Worm (Caenorhabditis elegans): Measurements from ENCODE around the gene B0034.4.

Gene B0034.4

DNA sequence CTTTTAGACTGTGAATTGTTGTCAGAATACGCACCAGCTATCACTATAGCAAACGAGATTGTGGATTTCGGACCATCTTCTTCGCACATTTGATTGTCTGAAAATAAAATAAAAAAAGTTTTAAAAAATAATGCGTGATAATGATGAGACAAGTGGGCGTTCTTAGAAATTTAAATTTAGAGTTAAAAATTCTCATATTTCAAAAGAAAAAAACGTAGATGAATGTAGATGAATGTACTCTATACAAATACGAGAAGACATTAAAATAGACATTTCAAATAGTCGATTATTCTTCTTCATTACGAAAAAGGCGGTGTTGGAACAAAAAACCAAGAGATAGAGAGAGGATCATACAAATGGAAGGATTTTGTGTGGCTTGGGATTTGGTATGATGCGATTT lies 5.5 kb upstream of the B0034.4 start, which contains the start of gene B0034.5:
Gene B0034.5, minus strand, starts transcription at position 101 of the 400 bp plus-strand sequence.
- no peak for TF ChIP-seq blmp-1 (tag; optimal IDR thresholded peaks at IDR 0.05)
- no peak for TF ChIP-seq nhr-19 (GFP tag; conservative IDR thresholded peaks at IDR 0.05)
- no peak for TF ChIP-seq C16A3.4 (tag; optimal IDR thresholded peaks at IDR 0.05)
- no peak for TF ChIP-seq nhr-11 (tag; optimal IDR thresholded peaks at IDR 0.05)
- no peak for TF ChIP-seq tlp-1 (tag; optimal IDR thresholded peaks at IDR 0.05)
- TF ChIP-seq xbp-1 (tag; optimal IDR thresholded peaks at IDR 0.05), result no peak
- TF ChIP-seq elt-2 (tag; optimal IDR thresholded peaks at IDR 0.05), result no peak

DNA sequence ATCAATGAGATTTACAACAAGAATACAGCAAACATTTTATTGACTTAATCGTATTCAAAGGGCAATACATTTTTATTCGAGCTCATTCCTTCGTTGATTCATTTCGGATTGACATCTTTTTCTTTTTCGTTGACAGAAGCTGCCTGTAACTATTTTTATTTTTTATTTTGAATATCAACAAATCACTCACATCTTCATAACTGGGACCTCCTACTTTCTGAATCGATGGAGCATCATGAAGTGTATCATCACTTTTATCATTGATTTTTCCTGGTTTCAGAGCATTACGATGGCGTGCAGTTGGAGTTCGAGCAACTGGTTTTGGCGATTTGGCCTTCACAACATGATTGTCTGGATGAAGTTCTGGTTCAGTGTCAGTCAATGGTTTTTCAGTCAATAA lies 1.3 kb downstream of the B0034.4 start, which contains the start of gene B0034.1:
Gene B0034.1, plus strand, starts transcription at position 301 of the 400 bp plus-strand sequence.
- no peak for TF ChIP-seq egl-13 (tag; optimal IDR thresholded peaks at IDR 0.05)

DNA sequence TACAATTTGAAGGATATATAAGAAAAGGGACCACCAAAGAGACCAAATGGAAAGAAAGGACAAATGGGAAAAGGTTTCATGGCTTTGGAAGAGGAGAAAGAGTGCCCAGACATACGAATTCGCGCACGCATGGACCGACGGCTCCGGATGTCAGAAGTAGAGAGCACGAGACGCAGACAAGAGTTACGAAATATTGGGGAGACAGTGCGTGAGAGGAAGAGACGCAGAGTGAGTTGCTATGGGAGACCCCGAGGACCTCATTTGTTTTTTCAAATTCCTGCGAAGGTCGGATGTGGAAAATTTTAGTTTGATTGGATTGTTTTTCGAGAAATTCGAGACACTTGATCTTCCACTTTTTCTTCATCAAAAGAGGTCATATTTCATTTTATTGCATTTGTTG lies 2.7 kb downstream of the B0034.4 start:
- peak; percentile 13 for TF ChIP-seq fkh-10 (GFP tag; optimal IDR thresholded peaks at IDR 0.05)
- TF ChIP-seq elt-3 (tag; optimal IDR thresholded peaks at IDR 0.05), result no peak
- no peak for TF ChIP-seq blmp-1 (tag; optimal IDR thresholded peaks at IDR 0.05)
- peak; percentile 53 for TF ChIP-seq skn-1 (tag; optimal IDR thresholded peaks at IDR 0.05)
- peak; percentile 93 for TF ChIP-seq fkh-8 (tag; optimal IDR thresholded peaks at IDR 0.05)
- TF ChIP-seq C34B4.2 (tag; optimal IDR thresholded peaks at IDR 0.05), result no peak
- peak in 1 of 2 experiments; percentile 37 for TF ChIP-seq lsy-2 (tag; optimal IDR thresholded peaks at IDR 0.05)
- TF ChIP-seq dsc-1 (tag; optimal IDR thresholded peaks at IDR 0.05), result no peak
- TF ChIP-seq lin-15B (tag; optimal IDR thresholded peaks at IDR 0.05), result no peak
- no peak for TF ChIP-seq dpl-1 (GFP tag; optimal IDR thresholded peaks at IDR 0.05)
- TF ChIP-seq lin-35 (GFP tag; optimal IDR thresholded peaks at IDR 0.05), result peak in 1 of 2 experiments; percentile 5
- no peak for TF ChIP-seq mab-9 (GFP tag; IDR thresholded peaks at IDR 0.05)
- no peak for TF ChIP-seq nhr-11 (tag; optimal IDR thresholded peaks at IDR 0.05)
- peak; percentile 20 for TF ChIP-seq egl-13 (tag; optimal IDR thresholded peaks at IDR 0.05)
- TF ChIP-seq mef-2 (tag; optimal IDR thresholded peaks at IDR 0.05), result no peak
- TF ChIP-seq unc-86 (tag; optimal IDR thresholded peaks at IDR 0.05), result peak; percentile 48
- no peak for TF ChIP-seq vab-15 (tag; optimal IDR thresholded peaks at IDR 0.05)
- TF ChIP-seq hlh-17 (GFP tag; optimal IDR thresholded peaks at IDR 0.05; ENCODE audit: borderline replicate concordance), result no peak
- TF ChIP-seq lin-14 (GFP tag; optimal IDR thresholded peaks at IDR 0.05), result peak; percentile 73
- TF ChIP-seq ceh-90 (tag; optimal IDR thresholded peaks at IDR 0.05), result no peak
- TF ChIP-seq jun-1 (tag; optimal IDR thresholded peaks at IDR 0.05), result no peak
- no peak for TF ChIP-seq hpl-2 (GFP tag; optimal IDR thresholded peaks at IDR 0.05)
- TF ChIP-seq pqm-1 (tag; optimal IDR thresholded peaks at IDR 0.05), result no peak
- peak; percentile 20 to 53 for TF ChIP-seq efl-1 (optimal IDR thresholded peaks at IDR 0.05)
- TF ChIP-seq efl-1 (GFP tag; optimal IDR thresholded peaks at IDR 0.05 in 1 of 2), result peak in 1 of 2 experiments; percentile 80
- no peak for TF ChIP-seq unc-98 (GFP tag; IDR thresholded peaks at IDR 0.05)
- TF ChIP-seq efl-3 (GFP tag; optimal IDR thresholded peaks at IDR 0.05), result no peak
- TF ChIP-seq nhr-20 (tag; optimal IDR thresholded peaks at IDR 0.05), result no peak
- TF ChIP-seq tbx-2 (tag; optimal IDR thresholded peaks at IDR 0.05), result peak; percentile 35
- no peak for TF ChIP-seq hlh-4 (tag; optimal IDR thresholded peaks at IDR 0.05)
- TF ChIP-seq elt-2 (tag; optimal IDR thresholded peaks at IDR 0.05), result no peak
- TF ChIP-seq nhr-47 (tag; optimal IDR thresholded peaks at IDR 0.05), result peak; percentile 59
- no peak for TF ChIP-seq irx-1 (tag; optimal IDR thresholded peaks at IDR 0.05)
- TF ChIP-seq aha-1 (tag; optimal IDR thresholded peaks at IDR 0.05), result no peak
- TF ChIP-seq nhr-71 (tag; optimal IDR thresholded peaks at IDR 0.05), result peak; percentile 64
- TF ChIP-seq snpc-4 (tag; optimal IDR thresholded peaks at IDR 0.05), result peak; percentile 55
- TF ChIP-seq zip-4 (GFP tag; optimal IDR thresholded peaks at IDR 0.05), result peak; percentile 74
- TF ChIP-seq ceh-82 (tag; optimal IDR thresholded peaks at IDR 0.05), result peak; percentile 23 to 73 (median 51)
- TF ChIP-seq nhr-85 (tag), result no peak
- TF ChIP-seq nhr-237 (tag; optimal IDR thresholded peaks at IDR 0.05), result no peak
- TF ChIP-seq swsn-7 (tag; optimal IDR thresholded peaks at IDR 0.05), result peak; percentile 30
- no peak for TF ChIP-seq lin-13 (GFP tag; optimal IDR thresholded peaks at IDR 0.05)
- TF ChIP-seq ztf-4 (tag; optimal IDR thresholded peaks at IDR 0.05), result no peak
- TF ChIP-seq nhr-12 (tag; optimal IDR thresholded peaks at IDR 0.05), result no peak
- TF ChIP-seq lir-3 (tag; optimal IDR thresholded peaks at IDR 0.05; ENCODE audit: poor library complexity), result no peak

Measured in whole organism, L1 larva.